Fruit fly (Drosophila melanogaster): Measurements from ENCODE around the gene gcm2.

The gcm2 gene

DNA sequence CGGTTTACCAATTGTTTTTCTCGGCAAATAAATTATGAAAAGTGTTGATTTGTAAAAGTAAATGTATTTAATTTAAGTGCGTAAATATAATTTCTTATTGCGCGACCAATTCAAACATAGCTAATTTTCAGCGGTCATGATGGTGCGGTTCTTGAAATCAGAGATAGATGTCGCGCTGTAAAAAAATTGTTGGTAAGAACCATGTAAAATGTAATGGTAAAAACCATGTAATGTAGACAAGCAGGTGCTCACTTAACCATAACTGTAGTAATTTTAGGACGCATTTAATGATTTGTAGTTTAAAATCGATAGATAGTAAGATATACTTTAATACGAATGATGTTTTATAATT, 4.3 kb downstream of the gcm2 start:
- TF ChIP-seq CG8290 (GFP tag; optimal IDR thresholded peaks at IDR 0.05) (no peak), CG8290 (tag; optimal IDR thresholded peaks at IDR 0.05) (no peak), pita (GFP tag; optimal IDR thresholded peaks at IDR 0.05) (peak; percentile 25), shn (GFP tag; optimal IDR thresholded peaks at IDR 0.05) (no peak), mam (GFP tag; optimal IDR thresholded peaks at IDR 0.05) (peak; percentile 4), unc-4 (GFP tag; IDR thresholded peaks at IDR 0.05; ENCODE audit: partially characterized antibody) (0 out of 2 replicates have a peak, but pooled peaks have one; percentile 0), Bgb (GFP tag; IDR thresholded peaks at IDR 0.05; ENCODE audit: partially characterized antibody) (peak; percentile 30; the same call in 1 of the 2 replicates), ewg (GFP tag; optimal IDR thresholded peaks at IDR 0.05) (no peak), CG8478 (optimal IDR thresholded peaks at IDR 0.05) (peak; percentile 80), Elba2 (GFP tag; optimal IDR thresholded peaks at IDR 0.05) (peak; percentile 1), amos (GFP tag; IDR thresholded peaks at IDR 0.05; ENCODE audit: partially characterized antibody) (peak; percentile 39), CTCF (GFP tag; optimal IDR thresholded peaks at IDR 0.05) (peak; percentile 92), Trl (optimal IDR thresholded peaks at IDR 0.05) (no peak), Trl (GFP tag; optimal IDR thresholded peaks at IDR 0.05) (no peak), hkb (optimal IDR thresholded peaks at IDR 0.05) (peak; percentile 70), hkb (GFP tag; IDR thresholded peaks at IDR 0.05) (no peak), Dip2 (GFP tag; IDR thresholded peaks at IDR 0.05) (peak; percentile 94), ac (GFP tag; optimal IDR thresholded peaks at IDR 0.05) (no peak), E2f2 (GFP tag; IDR thresholded peaks at IDR 0.05) (peak; percentile 78)

- TF ChIP-seq Pdp1 (GFP tag; optimal IDR thresholded peaks at IDR 0.05) (peak in 1 of 2 experiments; percentile 80), Asciz (GFP tag; optimal IDR thresholded peaks at IDR 0.05) (no peak), sima (GFP tag; optimal IDR thresholded peaks at IDR 0.05) (no peak), ind (GFP tag; optimal IDR thresholded peaks at IDR 0.05) (no peak), CG15514 (GFP tag; optimal IDR thresholded peaks at IDR 0.05) (peak; percentile 24), jumu (GFP tag; optimal IDR thresholded peaks at IDR 0.05) (no peak), CTCF (GFP tag; optimal IDR thresholded peaks at IDR 0.05) (peak; percentile 93), CG12155 (GFP tag; optimal IDR thresholded peaks at IDR 0.05) (no peak), Ravus (GFP tag; IDR thresholded peaks at IDR 0.05) (no peak), CG2120 (GFP tag; optimal IDR thresholded peaks at IDR 0.05) (peak; percentile 2), Doc3 (GFP tag; IDR thresholded peaks at IDR 0.05; ENCODE audit: partially characterized antibody) (peak; percentile 55; the same call in 2 of the 3 replicates), CG18262 (tag; optimal IDR thresholded peaks at IDR 0.05) (no peak), CG12769 (tag; optimal IDR thresholded peaks at IDR 0.05) (peak; percentile 46), CG14014 (GFP tag; IDR thresholded peaks at IDR 0.05) (peak; percentile 47; the same call in 1 of the 2 replicates), CG10979 (tag; optimal IDR thresholded peaks at IDR 0.05) (no peak), kay (GFP tag; optimal IDR thresholded peaks at IDR 0.05) (peak; percentile 76), CG42726 (GFP tag; IDR thresholded peaks at IDR 0.05; ENCODE audit: partially characterized antibody) (peak; percentile 61; the same call in 1 of the 2 replicates), CG8290 (GFP tag; optimal IDR thresholded peaks at IDR 0.05) (no peak), CG8290 (tag; optimal IDR thresholded peaks at IDR 0.05) (no peak), CG2678 (tag; optimal IDR thresholded peaks at IDR 0.05) (no peak), sisA (GFP tag; IDR thresholded peaks at IDR 0.05) (no peak), YL-1 (GFP tag; optimal IDR thresholded peaks at IDR 0.05) (peak; percentile 79), E2f1 (GFP tag; IDR thresholded peaks at IDR 0.05) (no peak), gce (GFP tag; IDR thresholded peaks at IDR 0.05) (no peak; the same call in 2 of the 3 replicates), CG4404 (GFP tag; IDR thresholded peaks at IDR 0.05) (no peak), ems (GFP tag; optimal IDR thresholded peaks at IDR 0.05) (no peak), CG4360 (GFP tag; IDR thresholded peaks at IDR 0.05) (peak; percentile 6; the same call in 1 of the 2 replicates), CG13775 (GFP tag; optimal IDR thresholded peaks at IDR 0.05) (no peak), CG34422 (GFP tag; IDR thresholded peaks at IDR 0.05) (peak; percentile 82; the same call in 1 of the 3 replicates), Mad (GFP tag; optimal IDR thresholded peaks at IDR 0.05) (no peak), CG5245 (GFP tag; optimal IDR thresholded peaks at IDR 0.05) (no peak), CG13296 (GFP tag; optimal IDR thresholded peaks at IDR 0.05) (peak; percentile 26), CG17912 (GFP tag; optimal IDR thresholded peaks at IDR 0.05) (no peak), CG4707 (GFP tag; optimal IDR thresholded peaks at IDR 0.05) (no peak), Myb (GFP tag; optimal IDR thresholded peaks at IDR 0.05) (no peak)
Measured at dm6 chr2L:9613006-9613690, 4.8 kb downstream of the gcm2 start, which contains the start of gene Trx2. Gene Trx2, plus strand, starts transcription at chr2L:9613166.

Data from whole organism, embryonic.